Worm (Caenorhabditis elegans) whole organism, L3 larva: ENCODE data around the gene rpt-2.

ENCODE experiments used
- R02D3.7 ChIP-seq: fragments of 150-350 bp; optimal IDR thresholded peaks from 2 replicates; lab custom pipeline; 2014; ENCODE audit warnings: missing biosample characterization, missing genetic modification characterization
- ZK546.5 ChIP-seq: sonication (generic microtip); optimal IDR thresholded peaks from 2 replicates; lab custom pipeline; 2017; ENCODE audit warnings: missing biosample characterization, missing genetic modification characterization
- aly-2 ChIP-seq: fragments of 150-350 bp; optimal IDR thresholded peaks from 2 replicates; lab custom pipeline; 2014; ENCODE audit warnings: missing biosample characterization, missing genetic modification characterization
- ama-1 ChIP-seq: fragments of 150-350 bp; optimal IDR thresholded peaks from 2 replicates; lab custom pipeline; 2018
- ceh-16 ChIP-seq: sonication (generic microtip); optimal IDR thresholded peaks from 2 replicates; lab custom pipeline; 2017; ENCODE audit warnings: missing biosample characterization, missing genetic modification characterization
- ceh-28 ChIP-seq: fragments of 150-350 bp; optimal IDR thresholded peaks from 2 replicates; lab custom pipeline; 2014; ENCODE audit warnings: missing biosample characterization, missing genetic modification reagents, missing genetic modification characterization
- ceh-82 ChIP-seq: fragments of 150-350 bp; optimal IDR thresholded peaks from 2 replicates; lab custom pipeline; 2014; ENCODE audit warnings: missing biosample characterization, missing genetic modification characterization
- ceh-9 ChIP-seq: sonication (generic microtip); optimal IDR thresholded peaks from 2 replicates; lab custom pipeline; 2018; ENCODE audit warnings: missing biosample characterization, missing genetic modification characterization
- daf-12 ChIP-seq: fragments of 150-350 bp; optimal IDR thresholded peaks from 2 replicates; lab custom pipeline; 2014; ENCODE audit warnings: missing biosample characterization, missing genetic modification reagents, missing genetic modification characterization
- egl-27 ChIP-seq: sonication (generic microtip); optimal IDR thresholded peaks from 4 replicates; lab custom pipeline; 2017; ENCODE audit warnings: missing biosample characterization, missing genetic modification reagents, missing genetic modification characterization
- egl-5 ChIP-seq: fragments of 150-350 bp; optimal IDR thresholded peaks from 2 replicates; lab custom pipeline; 2017; ENCODE audit warnings: missing biosample characterization, missing genetic modification reagents, missing genetic modification characterization, inconsistent platforms
- elt-1 ChIP-seq: fragments of 150-350 bp; optimal IDR thresholded peaks from 2 replicates; lab custom pipeline; 2014; ENCODE audit warnings: missing biosample characterization, missing genetic modification characterization
- elt-2 ChIP-seq: sonication (generic microtip); optimal IDR thresholded peaks from 2 replicates; lab custom pipeline; 2016; ENCODE audit warnings: missing genetic modification reagents, mild to moderate bottlenecking, missing genetic modification characterization, missing compliant biosample characterization
- elt-3 ChIP-seq, 3 experiments: fragments of 150-350 bp in 1 of 3; sonication (generic microtip) in 2 of 3; optimal IDR thresholded peaks; 2 replicates in 2 of 3; 4 replicates in 1 of 3; lab custom pipeline; 2014 to 2017; ENCODE audit warnings: missing biosample characterization in 3 of 3, missing genetic modification characterization in 3 of 3
- eor-1 ChIP-seq, 2 experiments: fragments of 150-350 bp; optimal IDR thresholded peaks; 2 replicates each; lab custom pipeline; 2014 to 2018; ENCODE audit warnings: missing biosample characterization in 2 of 2, missing genetic modification characterization in 2 of 2
- fkh-10 ChIP-seq: sonication (generic microtip); optimal IDR thresholded peaks from 2 replicates; lab custom pipeline; 2017; ENCODE audit warnings: missing biosample characterization, missing genetic modification reagents, missing genetic modification characterization
- fkh-2 ChIP-seq: fragments of 150-350 bp; optimal IDR thresholded peaks from 2 replicates; lab custom pipeline; 2014; ENCODE audit warnings: missing biosample characterization, missing genetic modification reagents, missing genetic modification characterization
- fos-1 ChIP-seq: fragments of 150-350 bp; optimal IDR thresholded peaks from 2 replicates; lab custom pipeline; 2014; ENCODE audit warnings: missing biosample characterization, missing genetic modification characterization
- hmg-11 ChIP-seq: sonication (generic microtip); optimal IDR thresholded peaks from 2 replicates; lab custom pipeline; 2016; ENCODE audit warnings: missing genetic modification characterization, missing compliant biosample characterization
- jun-1 ChIP-seq: fragments of 150-350 bp; optimal IDR thresholded peaks from 2 replicates; lab custom pipeline; 2014; ENCODE audit warnings: missing biosample characterization, missing genetic modification reagents, missing genetic modification characterization
- lin-15B ChIP-seq: fragments of 150-350 bp; optimal IDR thresholded peaks from 2 replicates; lab custom pipeline; 2014; ENCODE audit warnings: missing biosample characterization, missing genetic modification characterization
- lin-39 ChIP-seq: fragments of 150-350 bp; optimal IDR thresholded peaks from 2 replicates; lab custom pipeline; 2018; ENCODE audit warnings: missing biosample characterization, missing genetic modification reagents, missing genetic modification characterization
- lsy-12 ChIP-seq: sonication (generic microtip); optimal IDR thresholded peaks from 2 replicates; lab custom pipeline; 2016; ENCODE audit warnings: mild to moderate bottlenecking, missing genetic modification characterization, missing compliant biosample characterization
- mdl-1 ChIP-seq: fragments of 150-350 bp; optimal IDR thresholded peaks from 2 replicates; lab custom pipeline; 2014; ENCODE audit warnings: missing biosample characterization, missing genetic modification characterization
- mml-1 ChIP-seq: fragments of 150-350 bp; sonication (generic microtip); optimal IDR thresholded peaks from 3 replicates; lab custom pipeline; 2014; ENCODE audit warnings: missing biosample characterization, missing genetic modification characterization
- nfya-1 ChIP-seq: sonication (generic microtip); optimal IDR thresholded peaks from 2 replicates; lab custom pipeline; 2017; ENCODE audit warnings: missing genetic modification characterization, mild to moderate bottlenecking, missing compliant biosample characterization, antibody characterized with exemption, moderate library complexity; ENCODE audit not compliant: insufficient read depth
- nhr-11 ChIP-seq: fragments of 150-350 bp; optimal IDR thresholded peaks from 2 replicates; lab custom pipeline; 2014; ENCODE audit warnings: missing biosample characterization, missing genetic modification characterization
- nhr-12 ChIP-seq: fragments of 150-350 bp; optimal IDR thresholded peaks from 2 replicates; lab custom pipeline; 2014; ENCODE audit warnings: missing biosample characterization, missing genetic modification characterization
- nhr-23 ChIP-seq: fragments of 150-350 bp; optimal IDR thresholded peaks from 2 replicates; lab custom pipeline; 2014; ENCODE audit warnings: missing biosample characterization, missing genetic modification reagents, missing genetic modification characterization
- nhr-237 ChIP-seq: fragments of 150-350 bp; optimal IDR thresholded peaks from 2 replicates; lab custom pipeline; 2014; ENCODE audit warnings: missing biosample characterization, missing genetic modification characterization
- nhr-25 ChIP-seq: sonication (generic microtip); optimal IDR thresholded peaks from 2 replicates; lab custom pipeline; 2017; ENCODE audit warnings: missing biosample characterization, missing genetic modification characterization
- nhr-28 ChIP-seq: fragments of 150-350 bp; optimal IDR thresholded peaks from 2 replicates; lab custom pipeline; 2014; ENCODE audit warnings: missing biosample characterization, missing genetic modification characterization
- nhr-43 ChIP-seq: sonication (generic microtip); optimal IDR thresholded peaks from 2 replicates; lab custom pipeline; 2016; ENCODE audit warnings: mild to moderate bottlenecking, missing genetic modification characterization, missing compliant biosample characterization; ENCODE audit not compliant: poor library complexity, severe bottlenecking
- nhr-67 ChIP-seq: fragments of 150-350 bp; optimal IDR thresholded peaks from 2 replicates; lab custom pipeline; 2014; ENCODE audit warnings: missing biosample characterization, missing genetic modification characterization
- nhr-76 ChIP-seq: fragments of 150-350 bp; sonication (generic microtip); optimal IDR thresholded peaks from 5 replicates; lab custom pipeline; 2014; ENCODE audit warnings: missing biosample characterization, missing genetic modification characterization
- nhr-77 ChIP-seq: fragments of 150-350 bp; optimal IDR thresholded peaks from 2 replicates; lab custom pipeline; 2014; ENCODE audit warnings: missing biosample characterization, missing genetic modification characterization
- pha-4 ChIP-seq: fragments of 150-350 bp; optimal IDR thresholded peaks from 2 replicates; lab custom pipeline; 2014; ENCODE audit warnings: missing biosample characterization, missing genetic modification reagents, missing genetic modification characterization
- pqm-1 ChIP-seq: fragments of 150-350 bp; optimal IDR thresholded peaks from 2 replicates; lab custom pipeline; 2017; ENCODE audit warnings: missing biosample characterization, missing genetic modification characterization, inconsistent platforms
- sea-2 ChIP-seq: fragments of 150-350 bp; sonication (generic microtip); optimal IDR thresholded peaks from 4 replicates; lab custom pipeline; 2014; ENCODE audit warnings: missing biosample characterization, missing genetic modification reagents, missing genetic modification characterization
- skn-1 ChIP-seq: fragments of 150-350 bp; optimal IDR thresholded peaks from 2 replicates; lab custom pipeline; 2014; ENCODE audit warnings: missing biosample characterization, missing genetic modification characterization
- snpc-4 ChIP-seq: fragments of 150-350 bp; optimal IDR thresholded peaks from 2 replicates; lab custom pipeline; 2014; ENCODE audit warnings: missing biosample characterization, missing genetic modification characterization
- tbx-2 ChIP-seq: sonication (generic microtip); optimal IDR thresholded peaks from 2 replicates; lab custom pipeline; 2016; ENCODE audit warnings: mild to moderate bottlenecking, missing genetic modification characterization, missing compliant biosample characterization
- unc-39 ChIP-seq: sonication (generic microtip); optimal IDR thresholded peaks from 4 replicates; lab custom pipeline; 2017; ENCODE audit warnings: missing biosample characterization, missing genetic modification characterization
- unc-62 ChIP-seq: fragments of 150-350 bp; sonication (generic microtip); optimal IDR thresholded peaks from 4 replicates; lab custom pipeline; 2014; ENCODE audit warnings: missing biosample characterization, missing genetic modification reagents, missing genetic modification characterization
- zag-1 ChIP-seq: fragments of 150-350 bp; optimal IDR thresholded peaks from 2 replicates; lab custom pipeline; 2014; ENCODE audit warnings: missing biosample characterization, missing genetic modification characterization
- ztf-11 ChIP-seq: fragments of 150-350 bp; optimal IDR thresholded peaks from 2 replicates; lab custom pipeline; 2014; ENCODE audit warnings: missing biosample characterization, missing genetic modification characterization
- ztf-4 ChIP-seq: fragments of 150-350 bp; optimal IDR thresholded peaks from 2 replicates; lab custom pipeline; 2014; ENCODE audit warnings: missing biosample characterization, missing genetic modification characterization

rpt-2 gene

DNA sequence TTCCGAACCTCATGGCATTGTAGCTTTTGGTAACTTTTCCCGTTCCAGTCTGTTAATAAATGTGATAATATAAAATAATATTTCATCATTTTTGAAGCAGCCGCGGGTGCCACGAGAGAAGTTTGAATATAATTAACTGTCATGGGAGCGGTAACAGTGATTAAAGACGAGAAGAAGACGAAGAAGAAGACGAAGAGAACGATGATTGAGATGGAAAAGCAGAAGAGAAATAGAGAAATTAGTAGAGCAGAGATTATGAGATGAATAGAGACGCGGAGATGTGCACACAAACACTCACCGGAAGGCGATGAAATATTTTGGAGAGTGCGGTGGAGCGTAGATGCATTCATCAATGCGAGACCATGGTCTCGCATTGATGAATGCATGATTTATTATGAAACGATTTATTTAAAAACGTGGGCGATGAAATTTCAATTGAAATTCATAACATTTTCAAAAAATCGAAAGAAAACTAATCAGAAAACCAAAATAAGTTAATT is 35.8 kb upstream of the rpt-2 start, which contains the start of gene seip-1:
Gene seip-1, minus strand, starts transcription at position 51 of the 500 bp plus-strand sequence.
- TF ChIP-seq unc-39 (tag; lab: Kevin White, UChicago) (no peak), egl-27 (tag; lab: Kevin White, UChicago) (peak; percentile 32), nfya-1 (tag; lab: Kevin White, UChicago) (peak; percentile 87), ZK546.5 (tag; lab: Kevin White, UChicago) (no peak), nhr-11 (tag; lab: Kevin White, UChicago) (peak; percentile 39), R02D3.7 (tag; lab: Kevin White, UChicago) (peak; percentile 44), nhr-12 (tag; lab: Kevin White, UChicago) (no peak), unc-62 (peak; percentile 30), pha-4 (tag; lab: Kevin White, UChicago) (peak; percentile 90), pqm-1 (tag; lab: Kevin White, UChicago) (peak; percentile 78), snpc-4 (tag; lab: Kevin White, UChicago) (peak; percentile 82), lin-39 (tag; lab: Kevin White, UChicago) (peak; percentile 89), fkh-10 (GFP tag; lab: Kevin White, UChicago) (peak; percentile 33), lin-15B (peak; percentile 93), ceh-28 (tag; lab: Kevin White, UChicago) (peak; percentile 23), tbx-2 (tag; lab: Kevin White, UChicago) (peak; percentile 27), ztf-4 (tag; lab: Kevin White, UChicago) (no peak), nhr-28 (tag; lab: Kevin White, UChicago) (no peak), nhr-25 (tag; lab: Kevin White, UChicago) (peak; percentile 55), eor-1 (tag; optimal IDR thresholded peaks at IDR 0.05; lab: Kevin White, UChicago) (no peak), sea-2 (GFP tag; lab: Kevin White, UChicago) (no peak), ceh-82 (tag; lab: Kevin White, UChicago) (no peak), fos-1 (peak; percentile 33), fkh-2 (tag; lab: Kevin White, UChicago) (no peak), nhr-43 (tag; lab: Kevin White, UChicago) (peak; percentile 6), ceh-16 (no peak), hmg-11 (tag; lab: Kevin White, UChicago) (peak; percentile 79), mml-1 (no peak), nhr-76 (tag; lab: Kevin White, UChicago) (no peak), aly-2 (no peak), nhr-77 (tag; lab: Kevin White, UChicago) (no peak), nhr-23 (peak; percentile 83), elt-2 (tag; lab: Kevin White, UChicago) (peak; percentile 79), egl-5 (tag; lab: Kevin White, UChicago) (peak; percentile 41), mdl-1 (peak; percentile 6), ama-1 (peak; percentile 10), lsy-12 (tag; lab: Kevin White, UChicago) (peak; percentile 25), ceh-9 (tag; lab: Kevin White, UChicago) (no peak), nhr-67 (tag; lab: Kevin White, UChicago) (no peak), skn-1 (tag; lab: Kevin White, UChicago) (peak; percentile 89), jun-1 (tag; lab: Kevin White, UChicago) (peak; percentile 79), ztf-11 (no peak), elt-3 (tag; optimal IDR thresholded peaks at IDR 0.05; lab: Kevin White, UChicago) (no peak), daf-12 (no peak), elt-1 (tag; lab: Kevin White, UChicago) (no peak), nhr-237 (no peak), zag-1 (no peak)
